ENCODE assay signal across 1 fruit fly cellular context in the genomic region with DNA sequence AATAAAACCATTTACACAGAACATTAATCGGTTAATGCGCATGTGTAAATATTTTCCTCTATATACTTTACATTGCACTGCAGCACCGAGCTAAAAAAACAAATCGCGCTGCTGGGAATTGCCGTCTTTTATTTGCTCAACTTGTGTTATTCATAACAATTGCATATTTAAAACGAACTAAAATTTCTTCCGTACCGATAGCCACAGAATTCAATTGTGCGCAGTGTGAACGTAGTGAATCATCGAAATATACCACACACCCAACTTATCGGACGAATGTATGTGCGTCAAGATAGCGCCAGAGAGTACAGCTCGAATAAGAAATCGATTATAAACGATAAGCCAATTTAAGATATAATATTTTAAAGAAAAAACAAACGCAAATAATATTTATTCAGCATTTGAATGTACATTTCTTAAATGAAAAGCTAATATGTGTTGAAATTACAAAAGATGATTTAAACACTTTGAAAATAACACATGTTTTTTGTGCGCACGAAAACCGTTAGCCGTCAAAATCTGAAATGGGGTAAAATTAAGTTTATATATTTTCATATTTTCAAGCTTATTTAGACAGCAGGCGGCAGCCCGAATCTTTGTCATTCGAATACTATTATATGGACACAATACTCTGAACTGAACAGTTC.
TF ChIP-seq lines count a peak whose summit lies in the region.

Gene vap, minus strand, starts transcription at position 262 of the 647 bp plus-strand sequence.
Gene CG12698, plus strand, starts transcription at position 597 of the 647 bp plus-strand sequence.

TF ChIP-seq in whole organism, embryonic, 481 proteins besides CTCF, POLR2A, EP300 and RAD21 (continued from another document):
- TF ChIP-seq tx (GFP tag; optimal IDR thresholded peaks at IDR 0.05; lab: Kevin White, UChicago) (no peak), Lhr (GFP tag; optimal IDR thresholded peaks at IDR 0.05; lab: Kevin White, UChicago) (peak; percentile 27), Drgx (GFP tag; IDR thresholded peaks at IDR 0.05; lab: Robert Waterston, UW) (no peak), Dref (GFP tag; IDR thresholded peaks at IDR 0.05; lab: Robert Waterston, UW) (peak; percentile 86), ato (GFP tag; IDR thresholded peaks at IDR 0.05; lab: Robert Waterston, UW; ENCODE audit: partially characterized antibody) (peak; percentile 28; the same call in 1 of the 2 replicates), dm (GFP tag; optimal IDR thresholded peaks at IDR 0.05; lab: Kevin White, UChicago) (peak; percentile 2), Sry-δ (GFP tag; optimal IDR thresholded peaks at IDR 0.05; lab: Kevin White, UChicago) (peak; percentile 70), CG12659 (GFP tag; optimal IDR thresholded peaks at IDR 0.05; lab: Kevin White, UChicago) (peak; percentile 79), CG17829 (tag; optimal IDR thresholded peaks at IDR 0.05; lab: Kevin White, UChicago) (no peak), CG1024 (GFP tag; IDR thresholded peaks at IDR 0.05; lab: Robert Waterston, UW) (peak; percentile 41), gsb (GFP tag; IDR thresholded peaks at IDR 0.05; lab: Robert Waterston, UW) (no peak), phol (tag; optimal IDR thresholded peaks at IDR 0.05; lab: Kevin White, UChicago) (peak; percentile 30), bsh (GFP tag; optimal IDR thresholded peaks at IDR 0.05; lab: Kevin White, UChicago) (no peak), CG31388 (GFP tag; optimal IDR thresholded peaks at IDR 0.05; lab: Kevin White, UChicago) (no peak), CG2712 (tag; optimal IDR thresholded peaks at IDR 0.05; lab: Kevin White, UChicago) (no peak), Scr (GFP tag; IDR thresholded peaks at IDR 0.05; lab: Robert Waterston, UW; ENCODE audit: partially characterized antibody) (peak; percentile 69), HLHmδ (GFP tag; optimal IDR thresholded peaks at IDR 0.05; lab: Kevin White, UChicago) (no peak), Myb (GFP tag; optimal IDR thresholded peaks at IDR 0.05; lab: Kevin White, UChicago) (peak; percentile 87), CG15514 (GFP tag; optimal IDR thresholded peaks at IDR 0.05; lab: Kevin White, UChicago) (peak; percentile 65), CG16779 (GFP tag; IDR thresholded peaks at IDR 0.05; lab: Robert Waterston, UW) (no peak), sna (GFP tag; IDR thresholded peaks at IDR 0.05; lab: Robert Waterston, UW; ENCODE audit: partially characterized antibody) (peak; percentile 35; the same call in 1 of the 2 replicates), vnd (GFP tag; IDR thresholded peaks at IDR 0.05; lab: Robert Waterston, UW; ENCODE audit: partially characterized antibody) (peak; percentile 62; the same call in 2 of the 3 replicates), stwl (tag; optimal IDR thresholded peaks at IDR 0.05; lab: Kevin White, UChicago) (peak; percentile 92), CG13287 (GFP tag; IDR thresholded peaks at IDR 0.05; lab: Robert Waterston, UW; ENCODE audit: partially characterized antibody) (peak; percentile 73), zen (tag; optimal IDR thresholded peaks at IDR 0.05; lab: Kevin White, UChicago) (peak; percentile 21), CG2116 (GFP tag; optimal IDR thresholded peaks at IDR 0.05; lab: Kevin White, UChicago) (peak; percentile 78), nerfin-2 (GFP tag; IDR thresholded peaks at IDR 0.05; lab: Robert Waterston, UW; ENCODE audit: partially characterized antibody) (peak; percentile 55; the same call in 1 of the 2 replicates), CG4424 (GFP tag; optimal IDR thresholded peaks at IDR 0.05; lab: Kevin White, UChicago) (no peak), CG4617 (GFP tag; optimal IDR thresholded peaks at IDR 0.05; lab: Kevin White, UChicago; ENCODE audit: borderline replicate concordance) (peak; percentile 78), lilli (GFP tag; optimal IDR thresholded peaks at IDR 0.05; lab: Kevin White, UChicago) (peak; percentile 6), kah (GFP tag; optimal IDR thresholded peaks at IDR 0.05; lab: Kevin White, UChicago) (no peak), CG14710 (tag; optimal IDR thresholded peaks at IDR 0.05; lab: Kevin White, UChicago) (peak; percentile 53), CG8281 (tag; optimal IDR thresholded peaks at IDR 0.05; lab: Kevin White, UChicago) (no peak), sens (GFP tag; lab: Kevin White, UChicago) (peak; percentile 69), CG15601 (tag; optimal IDR thresholded peaks at IDR 0.05; lab: Kevin White, UChicago) (peak; percentile 0), CG10462 (GFP tag; optimal IDR thresholded peaks at IDR 0.05; lab: Kevin White, UChicago) (no peak), Doc3 (GFP tag; IDR thresholded peaks at IDR 0.05; lab: Robert Waterston, UW; ENCODE audit: partially characterized antibody) (peak; percentile 42; the same call in 1 of the 3 replicates), CG9797 (GFP tag; optimal IDR thresholded peaks at IDR 0.05; lab: Kevin White, UChicago) (peak; percentile 66), luna (GFP tag; optimal IDR thresholded peaks at IDR 0.05; lab: Kevin White, UChicago) (no peak), CG2120 (GFP tag; optimal IDR thresholded peaks at IDR 0.05; lab: Kevin White, UChicago) (peak; percentile 8), HLH4C (GFP tag; IDR thresholded peaks at IDR 0.05; lab: Robert Waterston, UW; ENCODE audit: partially characterized antibody) (peak; percentile 80), CG1603 (tag; optimal IDR thresholded peaks at IDR 0.05; lab: Kevin White, UChicago) (peak; percentile 100), onecut (GFP tag; IDR thresholded peaks at IDR 0.05; lab: Robert Waterston, UW) (peak; percentile 43; the same call in 1 of the 2 replicates), Chrac-16 (GFP tag; optimal IDR thresholded peaks at IDR 0.05; lab: Kevin White, UChicago) (no peak), tio (GFP tag; optimal IDR thresholded peaks at IDR 0.05; lab: Kevin White, UChicago) (no peak), CG16813 (GFP tag; IDR thresholded peaks at IDR 0.05; lab: Robert Waterston, UW; ENCODE audit: partially characterized antibody) (peak; percentile 75), MBD-R2 (GFP tag; IDR thresholded peaks at IDR 0.05; lab: Robert Waterston, UW) (peak; percentile 59), YL-1 (GFP tag; optimal IDR thresholded peaks at IDR 0.05; lab: Kevin White, UChicago) (peak; percentile 38), grau (tag; optimal IDR thresholded peaks at IDR 0.05; lab: Kevin White, UChicago) (no peak), trem (tag; optimal IDR thresholded peaks at IDR 0.05; lab: Kevin White, UChicago) (peak; percentile 64), fru (optimal IDR thresholded peaks at IDR 0.05; lab: Kevin White, UChicago) (no peak), croc (GFP tag; conservative IDR thresholded peaks at IDR 0.05; lab: Robert Waterston, UW) (no peak), CG6791 (GFP tag; IDR thresholded peaks at IDR 0.05; lab: Robert Waterston, UW; ENCODE audit: partially characterized antibody) (peak; percentile 74), CG10959 (GFP tag; IDR thresholded peaks at IDR 0.05; lab: Robert Waterston, UW) (no peak), ssp (GFP tag; IDR thresholded peaks at IDR 0.05; lab: Robert Waterston, UW) (peak; percentile 75), amos (GFP tag; IDR thresholded peaks at IDR 0.05; lab: Robert Waterston, UW; ENCODE audit: partially characterized antibody) (peak; percentile 77), inv (GFP tag; IDR thresholded peaks at IDR 0.05; lab: Robert Waterston, UW; ENCODE audit: partially characterized antibody) (peak; percentile 71), peb (GFP tag; IDR thresholded peaks at IDR 0.05; lab: Robert Waterston, UW) (no peak), D19A (tag; optimal IDR thresholded peaks at IDR 0.05; lab: Kevin White, UChicago) (peak; percentile 7), mld (GFP tag; IDR thresholded peaks at IDR 0.05; lab: Robert Waterston, UW; ENCODE audit: partially characterized antibody) (peak; percentile 59; the same call in 1 of the 3 replicates), CG7745 (tag; optimal IDR thresholded peaks at IDR 0.05; lab: Kevin White, UChicago) (no peak), Opbp (GFP tag; IDR thresholded peaks at IDR 0.05; lab: Robert Waterston, UW; ENCODE audit: partially characterized antibody) (peak; percentile 68; the same call in 2 of the 3 replicates), BEAF-32 (GFP tag; optimal IDR thresholded peaks at IDR 0.05; lab: Kevin White, UChicago) (peak; percentile 80), CG8924 (tag; optimal IDR thresholded peaks at IDR 0.05; lab: Kevin White, UChicago) (peak; percentile 29), CG7357 (GFP tag; IDR thresholded peaks at IDR 0.05; lab: Robert Waterston, UW) (peak; percentile 91), CG30020 (tag; optimal IDR thresholded peaks at IDR 0.05; lab: Kevin White, UChicago) (peak; percentile 96), Nf-YB (GFP tag; optimal IDR thresholded peaks at IDR 0.05; lab: Kevin White, UChicago) (no peak), Dll (GFP tag; IDR thresholded peaks at IDR 0.05; lab: Robert Waterston, UW; ENCODE audit: partially characterized antibody) (peak; percentile 64), hb (GFP tag; IDR thresholded peaks at IDR 0.05; lab: Robert Waterston, UW; ENCODE audit: partially characterized antibody) (0 out of 3 replicates have a peak, but pooled peaks have one; percentile 14), NK7.1 (GFP tag; optimal IDR thresholded peaks at IDR 0.05; lab: Kevin White, UChicago) (no peak), CG17328 (GFP tag; IDR thresholded peaks at IDR 0.05; lab: Robert Waterston, UW) (no peak), CG12391 (tag; optimal IDR thresholded peaks at IDR 0.05; lab: Kevin White, UChicago) (peak; percentile 43), Sox100B (GFP tag; optimal IDR thresholded peaks at IDR 0.05; lab: Kevin White, UChicago) (no peak), chif (GFP tag; optimal IDR thresholded peaks at IDR 0.05; lab: Kevin White, UChicago) (no peak), Mrtf (GFP tag; IDR thresholded peaks at IDR 0.05; lab: Robert Waterston, UW) (no peak), Gsc (GFP tag; IDR thresholded peaks at IDR 0.05; lab: Robert Waterston, UW) (no peak), CG7963 (GFP tag; IDR thresholded peaks at IDR 0.05; lab: Robert Waterston, UW; ENCODE audit: partially characterized antibody) (peak; percentile 67), unc-4 (GFP tag; IDR thresholded peaks at IDR 0.05; lab: Robert Waterston, UW; ENCODE audit: partially characterized antibody) (peak; percentile 59), Bgb (GFP tag; IDR thresholded peaks at IDR 0.05; lab: Robert Waterston, UW; ENCODE audit: partially characterized antibody) (peak; percentile 78), kay (GFP tag; optimal IDR thresholded peaks at IDR 0.05; lab: Kevin White, UChicago) (no peak), row (GFP tag; IDR thresholded peaks at IDR 0.05; lab: Robert Waterston, UW) (peak; percentile 50), HmgZ (tag; optimal IDR thresholded peaks at IDR 0.05; lab: Kevin White, UChicago) (peak; percentile 39), Ets97D (GFP tag; optimal IDR thresholded peaks at IDR 0.05; lab: Kevin White, UChicago) (peak; percentile 64), CG15269 (tag; optimal IDR thresholded peaks at IDR 0.05; lab: Kevin White, UChicago) (no peak), ewg (GFP tag; optimal IDR thresholded peaks at IDR 0.05; lab: Kevin White, UChicago) (peak; percentile 94), E2f2 (GFP tag; IDR thresholded peaks at IDR 0.05; lab: Robert Waterston, UW) (peak; percentile 63), CG9609 (GFP tag; optimal IDR thresholded peaks at IDR 0.05; lab: Kevin White, UChicago) (no peak), CG10267 (tag; optimal IDR thresholded peaks at IDR 0.05; lab: Kevin White, UChicago) (peak; percentile 40), pzg (GFP tag; optimal IDR thresholded peaks at IDR 0.05; lab: Kevin White, UChicago) (peak; percentile 84), knrl (GFP tag; IDR thresholded peaks at IDR 0.05; lab: Robert Waterston, UW; ENCODE audit: partially characterized antibody) (peak; percentile 75), CG2199 (GFP tag; IDR thresholded peaks at IDR 0.05; lab: Robert Waterston, UW) (0 out of 3 replicates have a peak, but pooled peaks have one; percentile 33), CG42726 (GFP tag; IDR thresholded peaks at IDR 0.05; lab: Robert Waterston, UW; ENCODE audit: partially characterized antibody) (peak; percentile 56; the same call in 1 of the 2 replicates)
